Fruit fly (Drosophila melanogaster) whole organism, prepupa: ENCODE data around the gene mgl.
A peak's percentile ranks its signal among the peaks of the same experiment; 100 is the strongest.

ENCODE experiments used
- CG11294 ChIP-seq: fragments of 200-800 bp; sonication (Bioruptor generic); IDR thresholded peaks from 2 replicates; pipeline ENCODE4 v1.3.6; 2022; ENCODE audit warnings: missing biosample characterization, missing genetic modification characterization
- CG7368 ChIP-seq: fragments of 200-800 bp; sonication (Bioruptor generic); optimal IDR thresholded peaks from 3 replicates; lab custom pipeline; 2016; ENCODE audit warnings: missing biosample characterization, missing genetic modification characterization
- Eip75B ChIP-seq: fragments of 200-800 bp; sonication (Bioruptor generic); optimal IDR thresholded peaks from 3 replicates; lab custom pipeline; 2016; ENCODE audit warnings: missing biosample characterization, missing genetic modification characterization
- Sox14 ChIP-seq: fragments of 200-800 bp; sonication (Bioruptor generic); optimal IDR thresholded peaks from 3 replicates; lab custom pipeline; 2016; ENCODE audit warnings: missing biosample characterization, missing genetic modification characterization
- esn ChIP-seq: fragments of 200-800 bp; sonication (Bioruptor generic); optimal IDR thresholded peaks from 2 replicates; lab custom pipeline; 2016; ENCODE audit warnings: missing biosample characterization, mild to moderate bottlenecking, missing genetic modification characterization, moderate library complexity

dm6 chrX:9466579-9466995 is 33.3 kb downstream of the mgl start:
- TF ChIP-seq Eip75B (GFP tag; lab: Kevin White, UChicago) (no peak), Sox14 (GFP tag; lab: Kevin White, UChicago) (peak; percentile 57), CG7368 (GFP tag; lab: Kevin White, UChicago) (no peak), CG11294 (GFP tag; lab: Robert Waterston, UW) (no peak), esn (GFP tag; lab: Kevin White, UChicago) (no peak)
